Fruit fly (Drosophila melanogaster) whole organism, embryonic: ENCODE measurements around the gene PIP82.

Experiments
- Antp ChIP-seq: fragments of 200-800 bp; sonication (Bioruptor generic); optimal IDR thresholded peaks from 3 replicates; lab custom pipeline; 2016; ENCODE audit warnings: missing biosample characterization, missing genetic modification characterization
- BEAF-32 ChIP-seq: fragments of 200-800 bp; sonication (Bioruptor generic); optimal IDR thresholded peaks from 3 replicates; lab custom pipeline; 2017; ENCODE audit warnings: missing biosample characterization, missing genetic modification characterization, mild to moderate bottlenecking, moderate library complexity, missing genetic modification reagents
- CG10147 ChIP-seq: fragments of 200-800 bp; sonication (Bioruptor generic); optimal IDR thresholded peaks from 2 replicates; lab custom pipeline; 2019; ENCODE audit warnings: missing biosample characterization, mild to moderate bottlenecking, missing genetic modification characterization, moderate library complexity
- CG1024 ChIP-seq: fragments of 200-800 bp; sonication (Bioruptor generic); IDR thresholded peaks from 2 replicates; pipeline ENCODE4 v1.3.6; 2022; ENCODE audit warnings: missing biosample characterization, missing genetic modification characterization
- CG10462 ChIP-seq: fragments of 200-800 bp; sonication (Bioruptor generic); optimal IDR thresholded peaks from 2 replicates; lab custom pipeline; 2016; ENCODE audit warnings: missing biosample characterization, missing genetic modification characterization
- CG12299 ChIP-seq: fragments of 200-800 bp; sonication (Bioruptor generic); optimal IDR thresholded peaks from 2 replicates; lab custom pipeline; 2018; ENCODE audit warnings: missing biosample characterization, mild to moderate bottlenecking, missing genetic modification characterization
- CG14014 ChIP-seq: fragments of 200-800 bp; sonication (Bioruptor generic); IDR thresholded peaks from 2 replicates; pipeline ENCODE4 v1.3.6; 2022; ENCODE audit warnings: missing biosample characterization, missing genetic modification characterization
- CG1602 ChIP-seq: fragments of 200-800 bp; sonication (Bioruptor generic); optimal IDR thresholded peaks from 3 replicates; lab custom pipeline; 2016; ENCODE audit warnings: missing biosample characterization, missing genetic modification characterization
- CG17186 ChIP-seq: fragments of 200-800 bp; sonication (Bioruptor generic); optimal IDR thresholded peaks from 3 replicates; lab custom pipeline; 2017; ENCODE audit warnings: missing biosample characterization, missing genetic modification reagents, missing genetic modification characterization
- CG17612 ChIP-seq: fragments of 200-800 bp; sonication (Bioruptor generic); IDR thresholded peaks from 2 replicates; pipeline ENCODE4 v1.3.6; 2022; ENCODE audit warnings: missing biosample characterization, missing genetic modification characterization
- CG2712 ChIP-seq: fragments of 200-800 bp; optimal IDR thresholded peaks from 3 replicates; lab custom pipeline; 2019; ENCODE audit warnings: missing biosample characterization, mild to moderate bottlenecking, missing genetic modification characterization, moderate library complexity
- CG3163 ChIP-seq: fragments of 200-800 bp; sonication (Bioruptor generic); optimal IDR thresholded peaks from 3 replicates; lab custom pipeline; 2016; ENCODE audit warnings: missing biosample characterization, missing genetic modification characterization
- CG32767 ChIP-seq: fragments of 200-800 bp; sonication (Bioruptor generic); IDR thresholded peaks from 2 replicates; pipeline ENCODE4 v1.3.6; 2022; ENCODE audit warnings: missing biosample characterization, missing genetic modification characterization
- CG3847 ChIP-seq: fragments of 200-800 bp; sonication (Bioruptor generic); IDR thresholded peaks from 2 replicates; pipeline ENCODE4 v1.3.6; 2022; ENCODE audit warnings: missing biosample characterization, missing genetic modification characterization
- CG6791 ChIP-seq: fragments of 200-800 bp; sonication (Bioruptor generic); IDR thresholded peaks from 3 replicates; pipeline ENCODE4 v1.3.6; 2022; ENCODE audit warnings: missing biosample characterization, missing genetic modification characterization; ENCODE audit not compliant: partially characterized antibody
- CG6813 ChIP-seq: fragments of 200-800 bp; sonication (Bioruptor generic); optimal IDR thresholded peaks from 2 replicates; lab custom pipeline; 2017; ENCODE audit warnings: missing biosample characterization, missing genetic modification characterization, mild to moderate bottlenecking, moderate library complexity, missing genetic modification reagents
- CG7271 ChIP-seq: fragments of 200-800 bp; sonication (Bioruptor generic); optimal IDR thresholded peaks from 2 replicates; lab custom pipeline; 2018; ENCODE audit warnings: missing biosample characterization, mild to moderate bottlenecking, missing genetic modification characterization, moderate library complexity
- CG8281 ChIP-seq: fragments of 200-800 bp; sonication (Bioruptor generic); optimal IDR thresholded peaks from 2 replicates; lab custom pipeline; 2018; ENCODE audit warnings: missing biosample characterization, mild to moderate bottlenecking, missing genetic modification characterization, moderate library complexity
- CG8290 ChIP-seq, 3 experiments: fragments of 200-800 bp; sonication (Bioruptor generic); optimal IDR thresholded peaks; 2 replicates each; lab custom pipeline; 2016 to 2019; ENCODE audit warnings: missing biosample characterization in 3 of 3, missing genetic modification characterization in 3 of 3, mild to moderate bottlenecking in 2 of 3, moderate library complexity in 1 of 3
- CG9437 ChIP-seq: fragments of 200-800 bp; sonication (Bioruptor generic); optimal IDR thresholded peaks from 2 replicates; lab custom pipeline; 2018; ENCODE audit warnings: missing biosample characterization, mild to moderate bottlenecking, missing genetic modification characterization
- Dfd ChIP-seq, 2 experiments: fragments of >200 bp; optimal IDR thresholded peaks; 2 replicates each; lab custom pipeline; 2017; ENCODE audit warnings: missing biosample characterization in 2 of 2, missing genetic modification characterization in 2 of 2
- Gug ChIP-seq: fragments of 200-800 bp; sonication (Bioruptor generic); IDR thresholded peaks from 4 replicates; pipeline ENCODE4 v1.3.6; 2022; ENCODE audit warnings: missing biosample characterization, missing genetic modification characterization
- Lpt ChIP-seq: fragments of >200 bp; optimal IDR thresholded peaks from 2 replicates; lab custom pipeline; 2018; ENCODE audit warnings: missing biosample characterization, missing genetic modification characterization
- NK7.1 ChIP-seq: fragments of 200-800 bp; sonication (Bioruptor generic); optimal IDR thresholded peaks from 3 replicates; lab custom pipeline; 2016; ENCODE audit warnings: missing biosample characterization, missing genetic modification characterization
- Neu2 ChIP-seq: fragments of 200-800 bp; sonication (Bioruptor generic); optimal IDR thresholded peaks from 3 replicates; lab custom pipeline; 2016; ENCODE audit warnings: missing biosample characterization, missing genetic modification characterization, borderline replicate concordance
- Nf-YA ChIP-seq: fragments of 200-800 bp; sonication (Bioruptor generic); IDR thresholded peaks from 2 replicates; pipeline ENCODE4 v1.3.6; 2022; ENCODE audit warnings: missing biosample characterization, missing genetic modification characterization
- Ravus ChIP-seq: fragments of 200-800 bp; sonication (Bioruptor generic); IDR thresholded peaks from 2 replicates; pipeline ENCODE4 v1.3.6; 2022; ENCODE audit warnings: missing biosample characterization, missing genetic modification characterization
- Xrp1 ChIP-seq: fragments of 200-800 bp; sonication (Bioruptor generic); IDR thresholded peaks from 2 replicates; pipeline ENCODE4 v1.3.6; 2022; ENCODE audit warnings: missing biosample characterization, missing genetic modification characterization
- ab ChIP-seq: fragments of 200-800 bp; sonication (Bioruptor generic); optimal IDR thresholded peaks from 2 replicates; lab custom pipeline; 2016; ENCODE audit warnings: missing biosample characterization, missing genetic modification characterization
- amos ChIP-seq: fragments of 200-800 bp; sonication (Bioruptor generic); IDR thresholded peaks from 2 replicates; pipeline ENCODE4 v1.3.6; 2022; ENCODE audit warnings: missing biosample characterization, missing genetic modification characterization; ENCODE audit not compliant: partially characterized antibody
- az2 ChIP-seq: fragments of 200-800 bp; sonication (Bioruptor generic); optimal IDR thresholded peaks from 3 replicates; lab custom pipeline; 2016; ENCODE audit warnings: missing biosample characterization, missing genetic modification characterization
- bab2 ChIP-seq: fragments of 200-800 bp; sonication (Bioruptor generic); optimal IDR thresholded peaks from 2 replicates; lab custom pipeline; 2016; ENCODE audit warnings: missing biosample characterization, missing genetic modification characterization
- bcd ChIP-seq: fragments of 200-800 bp; sonication (Bioruptor generic); optimal IDR thresholded peaks from 2 replicates; lab custom pipeline; 2017; ENCODE audit warnings: missing biosample characterization, mild to moderate bottlenecking, missing genetic modification characterization
- bowl ChIP-seq: fragments of 200-800 bp; sonication (Bioruptor generic); IDR thresholded peaks from 2 replicates; pipeline ENCODE4 v1.3.6; 2022; ENCODE audit warnings: missing biosample characterization, missing genetic modification characterization
- chn ChIP-seq: fragments of 200-800 bp; sonication (Bioruptor generic); optimal IDR thresholded peaks from 2 replicates; lab custom pipeline; 2016; ENCODE audit warnings: missing biosample characterization, missing genetic modification characterization
- dm ChIP-seq: fragments of 200-800 bp; sonication (Bioruptor generic); optimal IDR thresholded peaks from 3 replicates; lab custom pipeline; 2016; ENCODE audit warnings: missing biosample characterization, missing genetic modification characterization
- dmrt11E ChIP-seq: fragments of 200-800 bp; sonication (Bioruptor generic); optimal IDR thresholded peaks from 3 replicates; lab custom pipeline; 2018; ENCODE audit warnings: missing biosample characterization, mild to moderate bottlenecking, missing genetic modification characterization, moderate library complexity
- fd64A ChIP-seq: fragments of 200-800 bp; sonication (Bioruptor generic); optimal IDR thresholded peaks from 3 replicates; lab custom pipeline; 2018; ENCODE audit warnings: missing biosample characterization, mild to moderate bottlenecking, missing genetic modification characterization
- fru ChIP-seq: fragments of >200 bp; optimal IDR thresholded peaks from 2 replicates; lab custom pipeline; 2017
- ham ChIP-seq: fragments of 200-800 bp; sonication (Bioruptor generic); IDR thresholded peaks from 2 replicates; pipeline ENCODE4 v1.3.6; 2022; ENCODE audit warnings: missing biosample characterization, missing genetic modification characterization
- klu ChIP-seq: fragments of 200-800 bp; sonication (Bioruptor generic); IDR thresholded peaks from 2 replicates; pipeline ENCODE4 v1.3.6; 2022; ENCODE audit warnings: missing biosample characterization, missing genetic modification characterization
- lov ChIP-seq, 2 experiments: fragments of 200-800 bp in 1 of 2; fragments of >200 bp in 1 of 2; sonication (Bioruptor generic) in 1 of 2; IDR thresholded peaks in 1 of 2; optimal IDR thresholded peaks in 1 of 2; 2 replicates in 1 of 2; 3 replicates in 1 of 2; pipeline versions ENCODE4 v1.3.6 to Lab custom; 2017 to 2022; ENCODE audit warnings: missing biosample characterization in 1 of 2, missing genetic modification characterization in 1 of 2
- luna ChIP-seq: fragments of 200-800 bp; sonication (Bioruptor generic); optimal IDR thresholded peaks from 2 replicates; lab custom pipeline; 2016; ENCODE audit warnings: missing biosample characterization, missing genetic modification characterization
- nau ChIP-seq: fragments of 200-800 bp; sonication (Bioruptor generic); optimal IDR thresholded peaks from 3 replicates; lab custom pipeline; 2017; ENCODE audit warnings: missing biosample characterization, mild to moderate bottlenecking, missing genetic modification characterization, missing genetic modification reagents
- nerfin-1 ChIP-seq: fragments of 200-800 bp; sonication (Bioruptor generic); optimal IDR thresholded peaks from 3 replicates; lab custom pipeline; 2019; ENCODE audit warnings: missing biosample characterization, mild to moderate bottlenecking, missing genetic modification characterization, moderate library complexity
- peb ChIP-seq: fragments of 200-800 bp; sonication (Bioruptor generic); IDR thresholded peaks from 2 replicates; pipeline ENCODE4 v1.3.6; 2022; ENCODE audit warnings: missing biosample characterization, missing genetic modification characterization
- prd ChIP-seq, 3 experiments: fragments of >200 bp in 2 of 3; fragments of 200-800 bp in 1 of 3; sonication (Bioruptor generic) in 1 of 3; optimal IDR thresholded peaks in 2 of 3; IDR thresholded peaks in 1 of 3; 2 replicates in 2 of 3; 3 replicates in 1 of 3; pipeline versions ENCODE4 v1.3.6 to Lab custom; 2017 to 2022; ENCODE audit warnings: missing biosample characterization in 1 of 3, missing genetic modification characterization in 1 of 3
- sqz ChIP-seq: fragments of 200-800 bp; sonication (Bioruptor generic); optimal IDR thresholded peaks from 3 replicates; lab custom pipeline; 2018; ENCODE audit warnings: missing biosample characterization, mild to moderate bottlenecking, missing genetic modification characterization
- tin ChIP-seq: fragments of 200-800 bp; sonication (Bioruptor generic); optimal IDR thresholded peaks from 3 replicates; lab custom pipeline; 2016; ENCODE audit warnings: missing biosample characterization, missing genetic modification characterization

The PIP82 gene

DNA sequence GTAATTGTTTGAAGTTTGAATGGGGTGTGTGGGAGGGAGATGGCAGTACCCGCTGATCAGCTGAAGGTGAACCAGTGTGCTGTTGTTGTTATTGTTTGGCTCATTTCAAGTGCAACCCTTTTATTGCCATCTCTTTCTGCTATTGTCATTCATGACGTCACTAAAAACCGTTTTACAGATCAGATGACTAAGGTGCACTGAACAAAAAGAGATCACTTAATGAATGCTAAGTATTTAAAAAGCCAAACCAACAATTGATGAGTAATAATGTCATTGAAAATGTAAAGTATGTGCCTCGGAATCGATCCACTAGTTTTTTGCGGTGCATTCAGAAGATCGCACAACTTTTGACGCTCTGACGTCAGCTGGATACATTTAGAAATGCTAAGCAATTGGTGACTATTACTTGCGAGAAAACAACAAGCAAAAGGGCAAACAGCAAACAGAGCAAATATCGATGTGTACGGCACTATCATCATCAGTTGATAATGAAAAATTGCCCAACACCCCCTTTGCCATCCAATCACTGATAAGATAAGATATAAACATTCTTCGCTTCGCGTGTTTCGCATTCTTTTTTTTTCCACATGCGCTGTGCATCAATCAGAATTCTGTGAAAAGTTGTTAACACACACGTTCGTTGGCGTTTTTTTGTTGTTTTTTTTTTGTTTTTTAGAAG is 45.3 kb upstream of the PIP82 start (continued):
- TF ChIP-seq Nf-YA (GFP tag; lab: Robert Waterston, UW) (no peak), bcd (GFP tag; lab: Kevin White, UChicago) (no peak), CG3847 (peak; percentile 42), bab2 (GFP tag; lab: Kevin White, UChicago) (no peak), peb (GFP tag; lab: Robert Waterston, UW) (no peak), BEAF-32 (no peak), CG14014 (peak; percentile 47; the same call in 1 of the 2 replicates), nerfin-1 (tag; lab: Kevin White, UChicago) (no peak), NK7.1 (GFP tag; lab: Kevin White, UChicago) (peak; percentile 7), ham (GFP tag; lab: Robert Waterston, UW) (no peak), CG17186 (GFP tag; lab: Kevin White, UChicago) (no peak), CG6813 (GFP tag; lab: Kevin White, UChicago) (peak; percentile 37), CG1024 (GFP tag; lab: Robert Waterston, UW) (no peak), CG9437 (peak; percentile 39), CG8281 (tag; lab: Kevin White, UChicago) (no peak), dm (no peak), luna (GFP tag; lab: Kevin White, UChicago) (no peak), dmrt11E (tag; lab: Kevin White, UChicago) (no peak), CG8290 (GFP tag; optimal IDR thresholded peaks at IDR 0.05; lab: Kevin White, UChicago) (no peak), CG8290 (tag; optimal IDR thresholded peaks at IDR 0.05; lab: Kevin White, UChicago) (peak in 1 of 2 experiments; percentile 55), fd64A (GFP tag; lab: Kevin White, UChicago) (no peak), bowl (GFP tag; lab: Robert Waterston, UW) (peak; percentile 18; the same call in 1 of the 2 replicates), Dfd (GFP tag; optimal IDR thresholded peaks at IDR 0.05; lab: Kevin White, UChicago) (no peak), az2 (GFP tag; lab: Kevin White, UChicago) (no peak), prd (optimal IDR thresholded peaks at IDR 0.05; lab: Kevin White, UChicago) (no peak), prd (GFP tag; IDR thresholded peaks at IDR 0.05; lab: Robert Waterston, UW) (peak; percentile 50; the same call in 1 of the 3 replicates), klu (GFP tag; lab: Robert Waterston, UW) (no peak), Lpt (no peak), CG32767 (GFP tag; lab: Robert Waterston, UW) (no peak), Xrp1 (peak; percentile 46), sqz (GFP tag; lab: Kevin White, UChicago) (no peak), CG3163 (GFP tag; lab: Kevin White, UChicago) (no peak), CG7271 (tag; lab: Kevin White, UChicago) (no peak), CG1602 (GFP tag; lab: Kevin White, UChicago) (no peak), CG2712 (tag; lab: Kevin White, UChicago) (peak; percentile 27), lov (optimal IDR thresholded peaks at IDR 0.05; lab: Kevin White, UChicago) (no peak), lov (GFP tag; IDR thresholded peaks at IDR 0.05; lab: Robert Waterston, UW) (no peak), Gug (GFP tag; lab: Robert Waterston, UW) (no peak), amos (GFP tag; lab: Robert Waterston, UW) (no peak), Ravus (GFP tag; lab: Robert Waterston, UW) (no peak), fru (lab: Kevin White, UChicago) (no peak), CG12299 (tag; lab: Kevin White, UChicago) (no peak), chn (GFP tag; lab: Kevin White, UChicago) (no peak), Antp (no peak), CG10462 (GFP tag; lab: Kevin White, UChicago) (no peak), CG10147 (GFP tag; lab: Kevin White, UChicago) (no peak), nau (GFP tag; lab: Kevin White, UChicago) (no peak), CG6791 (GFP tag; lab: Robert Waterston, UW) (no peak), tin (no peak), ab (GFP tag; lab: Kevin White, UChicago) (no peak), Neu2 (GFP tag; lab: Kevin White, UChicago) (no peak), CG17612 (no peak)
